Fruit fly (Drosophila melanogaster) whole organism, prepupa: ENCODE measurements around the gene Mip.

Experiments used
- CG10631 ChIP-seq: fragments of 200-800 bp; sonication (Bioruptor generic); optimal IDR thresholded peaks from 2 replicates; lab custom pipeline; 2016; ENCODE audit warnings: missing biosample characterization, missing genetic modification characterization
- CG10669 ChIP-seq: fragments of 200-800 bp; sonication (Bioruptor generic); optimal IDR thresholded peaks from 3 replicates; lab custom pipeline; 2018; ENCODE audit warnings: missing biosample characterization, mild to moderate bottlenecking, missing genetic modification characterization, moderate library complexity
- CG11294 ChIP-seq: fragments of 200-800 bp; sonication (Bioruptor generic); IDR thresholded peaks from 2 replicates; pipeline ENCODE4 v1.3.6; 2022; ENCODE audit warnings: missing biosample characterization, missing genetic modification characterization
- CG11902 ChIP-seq: fragments of 200-800 bp; sonication (Bioruptor generic); optimal IDR thresholded peaks from 3 replicates; lab custom pipeline; 2016; ENCODE audit warnings: missing biosample characterization, missing genetic modification characterization
- CG1621 ChIP-seq: fragments of 200-800 bp; sonication (Bioruptor generic); optimal IDR thresholded peaks from 3 replicates; lab custom pipeline; 2018; ENCODE audit warnings: missing biosample characterization, mild to moderate bottlenecking, missing genetic modification characterization
- CG3032 ChIP-seq: fragments of 200-800 bp; optimal IDR thresholded peaks from 2 replicates; lab custom pipeline; 2019; ENCODE audit warnings: missing biosample characterization, mild to moderate bottlenecking, missing genetic modification characterization, moderate library complexity
- CG3919 ChIP-seq: fragments of 200-800 bp; sonication (Bioruptor generic); optimal IDR thresholded peaks from 3 replicates; lab custom pipeline; 2016; ENCODE audit warnings: missing biosample characterization, missing genetic modification characterization
- CG4318 ChIP-seq: fragments of 200-800 bp; sonication (Bioruptor generic); optimal IDR thresholded peaks from 3 replicates; lab custom pipeline; 2017; ENCODE audit warnings: missing biosample characterization, mild to moderate bottlenecking, missing genetic modification characterization
- CG6163 ChIP-seq: fragments of 200-800 bp; sonication (Bioruptor generic); IDR thresholded peaks from 3 replicates; pipeline ENCODE4 v1.3.6; 2022; ENCODE audit warnings: missing biosample characterization, missing genetic modification characterization
- CG6792 ChIP-seq: fragments of 200-800 bp; sonication (Bioruptor generic); optimal IDR thresholded peaks from 3 replicates; lab custom pipeline; 2016; ENCODE audit warnings: missing biosample characterization, missing genetic modification characterization
- CG8319 ChIP-seq: fragments of 200-800 bp; sonication (Bioruptor generic); optimal IDR thresholded peaks from 3 replicates; lab custom pipeline; 2016; ENCODE audit warnings: missing biosample characterization, missing genetic modification characterization
- CG8632 ChIP-seq: fragments of 200-800 bp; sonication (Bioruptor generic); optimal IDR thresholded peaks from 3 replicates; lab custom pipeline; 2016; ENCODE audit warnings: missing biosample characterization, missing genetic modification characterization
- CG9139 ChIP-seq: fragments of 200-800 bp; sonication (Bioruptor generic); optimal IDR thresholded peaks from 3 replicates; lab custom pipeline; 2017; ENCODE audit warnings: missing biosample characterization, mild to moderate bottlenecking, missing genetic modification characterization
- Eip78C ChIP-seq: fragments of 200-800 bp; sonication (Bioruptor generic); peaks from one replicate; lab custom pipeline; 2016; ENCODE audit warnings: missing biosample characterization, missing genetic modification characterization
- Ets21C ChIP-seq: fragments of 200-800 bp; sonication (Bioruptor generic); optimal IDR thresholded peaks from 3 replicates; lab custom pipeline; 2016; ENCODE audit warnings: missing biosample characterization, missing genetic modification characterization
- Hr38 ChIP-seq: sonication (Bioruptor generic); optimal IDR thresholded peaks from 2 replicates; lab custom pipeline; 2016; ENCODE audit warnings: missing biosample characterization, missing genetic modification characterization
- Hr4 ChIP-seq: fragments of 200-800 bp; sonication (Bioruptor generic); optimal IDR thresholded peaks from 3 replicates; lab custom pipeline; 2016; ENCODE audit warnings: missing biosample characterization, missing genetic modification characterization
- Smox ChIP-seq: fragments of 200-800 bp; sonication (Bioruptor generic); optimal IDR thresholded peaks from 3 replicates; lab custom pipeline; 2016; ENCODE audit warnings: missing biosample characterization, missing genetic modification characterization
- Sox102F ChIP-seq: fragments of 200-800 bp; sonication (Bioruptor generic); optimal IDR thresholded peaks from 2 replicates; lab custom pipeline; 2016; ENCODE audit warnings: missing biosample characterization, mild to moderate bottlenecking, missing genetic modification characterization
- Sox15 ChIP-seq: fragments of 200-800 bp; sonication (Bioruptor generic); optimal IDR thresholded peaks from 3 replicates; lab custom pipeline; 2016; ENCODE audit warnings: missing biosample characterization, missing genetic modification characterization
- acj6 ChIP-seq: fragments of 200-800 bp; sonication (Bioruptor generic); optimal IDR thresholded peaks from 3 replicates; lab custom pipeline; 2016; ENCODE audit warnings: missing biosample characterization, missing genetic modification characterization
- cyc ChIP-seq: fragments of 200-800 bp; sonication (Bioruptor generic); optimal IDR thresholded peaks from 3 replicates; lab custom pipeline; 2016; ENCODE audit warnings: missing biosample characterization, missing genetic modification characterization
- dac ChIP-seq: fragments of 200-800 bp; sonication (Bioruptor generic); optimal IDR thresholded peaks from 2 replicates; lab custom pipeline; 2017; ENCODE audit warnings: missing biosample characterization, mild to moderate bottlenecking, missing genetic modification characterization
- fd59A ChIP-seq: fragments of 200-800 bp; sonication (Bioruptor generic); optimal IDR thresholded peaks from 2 replicates; lab custom pipeline; 2017; ENCODE audit warnings: missing biosample characterization, mild to moderate bottlenecking, missing genetic modification characterization, missing genetic modification reagents
- fd85E ChIP-seq: fragments of 200-800 bp; sonication (Bioruptor generic); optimal IDR thresholded peaks from 3 replicates; lab custom pipeline; 2016; ENCODE audit warnings: missing biosample characterization, missing genetic modification characterization
- net ChIP-seq: fragments of 200-800 bp; sonication (Bioruptor generic); optimal IDR thresholded peaks from 3 replicates; lab custom pipeline; 2016; ENCODE audit warnings: missing biosample characterization, missing genetic modification characterization
- pdm3 ChIP-seq: fragments of 200-800 bp; sonication (Bioruptor generic); optimal IDR thresholded peaks from 3 replicates; lab custom pipeline; 2016; ENCODE audit warnings: missing biosample characterization, missing genetic modification characterization
- salr ChIP-seq, 2 experiments: fragments of 200-800 bp; sonication (Bioruptor generic); optimal IDR thresholded peaks; 3 replicates each; lab custom pipeline; 2016 to 2018; ENCODE audit warnings: missing biosample characterization in 2 of 2, missing genetic modification characterization in 2 of 2, mild to moderate bottlenecking in 1 of 2
- spab ChIP-seq: fragments of 200-800 bp; sonication (Bioruptor generic); optimal IDR thresholded peaks from 2 replicates; lab custom pipeline; 2017; ENCODE audit warnings: missing biosample characterization, mild to moderate bottlenecking, missing genetic modification characterization, missing genetic modification reagents
- ss ChIP-seq, 2 experiments: fragments of 200-800 bp; sonication (Bioruptor generic); optimal IDR thresholded peaks; 2 replicates in 1 of 2; 3 replicates in 1 of 2; lab custom pipeline; 2017 to 2018; ENCODE audit warnings: mild to moderate bottlenecking in 2 of 2, missing biosample characterization in 2 of 2, missing genetic modification characterization in 2 of 2, moderate library complexity in 1 of 2
- svp ChIP-seq: fragments of 200-800 bp; sonication (Bioruptor generic); peaks from one replicate; lab custom pipeline; 2016; ENCODE audit warnings: missing biosample characterization, missing genetic modification characterization
- topi ChIP-seq: fragments of 200-800 bp; sonication (Bioruptor generic); optimal IDR thresholded peaks from 3 replicates; lab custom pipeline; 2016; ENCODE audit warnings: missing biosample characterization, missing genetic modification characterization

Mip gene

dm6 chr3L:17346393-17346792 lies 3.1 kb downstream of the Mip start:
- TF ChIP-seq cyc (GFP tag; lab: Kevin White, UChicago) (no peak), CG10669 (GFP tag; lab: Kevin White, UChicago) (no peak), spab (GFP tag; lab: Kevin White, UChicago) (no peak), Sox15 (GFP tag; lab: Kevin White, UChicago) (no peak), CG6792 (GFP tag; lab: Kevin White, UChicago) (no peak), CG8319 (GFP tag; lab: Kevin White, UChicago) (no peak), pdm3 (no peak)

dm6 chr3L:17344596-17344995 lies 4.9 kb downstream of the Mip start, which contains the start of gene brv2:
Gene brv2, minus strand, starts transcription at chr3L:17344696.
- TF ChIP-seq ss (GFP tag; optimal IDR thresholded peaks at IDR 0.05; lab: Kevin White, UChicago) (no peak), CG6163 (GFP tag; lab: Robert Waterston, UW) (no peak), fd85E (GFP tag; lab: Kevin White, UChicago) (no peak), salr (GFP tag; optimal IDR thresholded peaks at IDR 0.05; lab: Kevin White, UChicago) (no peak), Hr38 (GFP tag; lab: Kevin White, UChicago) (no peak), CG3032 (tag; lab: Kevin White, UChicago) (no peak), CG4318 (GFP tag; lab: Kevin White, UChicago) (no peak), CG10631 (GFP tag; lab: Kevin White, UChicago) (no peak), CG8319 (GFP tag; lab: Kevin White, UChicago) (no peak), net (no peak), Sox15 (GFP tag; lab: Kevin White, UChicago) (no peak), CG11294 (no peak)

- TF ChIP-seq Sox102F (GFP tag; lab: Kevin White, UChicago) = no peak
These were observed 8.2 kb downstream of the Mip start, which contains the start of gene CG13727 for dm6 chr3L:17341216-17341615. Gene CG13727, minus strand, starts transcription at chr3L:17341316.

dm6 chr3L:17339756-17340155 lies 9.7 kb downstream of the Mip start:
- TF ChIP-seq acj6 (GFP tag; lab: Kevin White, UChicago) = no peak
- peak; percentile 27 for TF ChIP-seq svp

dm6 chr3L:17339122-17339521 lies 10.3 kb downstream of the Mip start, which contains the start of gene CG6479:
Gene CG6479, minus strand, starts transcription at chr3L:17339262.
- TF ChIP-seq topi = no peak
- no peak for TF ChIP-seq fd59A
- no peak for TF ChIP-seq Sox102F (GFP tag; lab: Kevin White, UChicago)
- no peak for TF ChIP-seq CG11902 (GFP tag; lab: Kevin White, UChicago)
- TF ChIP-seq CG1621 = no peak
- TF ChIP-seq dac = no peak
- peak; percentile 80 for TF ChIP-seq svp

dm6 chr3L:17329069-17329468 lies 20.4 kb downstream of the Mip start, which contains the start of gene Or74a:
Gene Or74a, minus strand, starts transcription at chr3L:17329169.
- TF ChIP-seq CG9139 (GFP tag; lab: Kevin White, UChicago) (no peak), dac (no peak), Hr4 (GFP tag; lab: Kevin White, UChicago) (no peak), CG11902 (GFP tag; lab: Kevin White, UChicago) (no peak), CG8632 (GFP tag; lab: Kevin White, UChicago) (no peak), CG10669 (GFP tag; lab: Kevin White, UChicago) (no peak), CG8319 (GFP tag; lab: Kevin White, UChicago) (no peak), CG10631 (GFP tag; lab: Kevin White, UChicago) (no peak)

- no peak for TF ChIP-seq CG3919 (GFP tag; lab: Kevin White, UChicago)
- TF ChIP-seq Smox (GFP tag; lab: Kevin White, UChicago) = no peak
- no peak for TF ChIP-seq Ets21C (GFP tag; lab: Kevin White, UChicago)
- no peak for TF ChIP-seq spab (GFP tag; lab: Kevin White, UChicago)
- no peak for TF ChIP-seq Eip78C (GFP tag; lab: Kevin White, UChicago)
- TF ChIP-seq, all 60 proteins: peak for 0
These were observed 24.0 kb downstream of the Mip start, which contains the start of gene CG13725 for dm6 chr3L:17325418-17325817. Gene CG13725, minus strand, starts transcription at chr3L:17325518.
